Worm (Caenorhabditis elegans): ENCODE data around the gene pccb-1.

ce11 chrX:3111687-3112086, 22.3 kb downstream of the pccb-1 start:
- no peak for TF ChIP-seq mab-5 (tag; optimal IDR thresholded peaks at IDR 0.05)
- TF ChIP-seq unc-62 (GFP tag; optimal IDR thresholded peaks at IDR 0.05): peak; percentile 55
- TF ChIP-seq ham-2 (GFP tag; optimal IDR thresholded peaks at IDR 0.05): no peak
- no peak for TF ChIP-seq snpc-4 (tag; optimal IDR thresholded peaks at IDR 0.05)
- TF ChIP-seq nhr-28 (tag; optimal IDR thresholded peaks at IDR 0.05): no peak
- no peak for TF ChIP-seq elt-3 (tag; optimal IDR thresholded peaks at IDR 0.05)
- no peak for TF ChIP-seq nhr-12 (tag; optimal IDR thresholded peaks at IDR 0.05)
- TF ChIP-seq cnd-1 (tag; optimal IDR thresholded peaks at IDR 0.05): no peak
- no peak for TF ChIP-seq ceh-83 (GFP tag; optimal IDR thresholded peaks at IDR 0.05)
- TF ChIP-seq pha-4 (tag; optimal IDR thresholded peaks at IDR 0.05): peak; percentile 65

Measured in whole organism, mixed stage, embryonic.